Worm (Caenorhabditis elegans) whole organism, L1 larva: ENCODE results near the gene pat-2.

ENCODE experiments used
- C16A3.4 ChIP-seq: fragments of 150-350 bp; optimal IDR thresholded peaks from 2 replicates; lab custom pipeline; 2014; ENCODE audit warnings: missing biosample characterization, missing genetic modification characterization
- C34B4.2 ChIP-seq: sonication (generic microtip); optimal IDR thresholded peaks from 2 replicates; lab custom pipeline; 2017; ENCODE audit warnings: mild to moderate bottlenecking, missing genetic modification characterization, missing compliant biosample characterization
- F16B12.6 ChIP-seq: fragments of 150-350 bp; optimal IDR thresholded peaks from 2 replicates; lab custom pipeline; 2014; ENCODE audit warnings: missing biosample characterization, missing genetic modification characterization
- Y116A8C.19 ChIP-seq: sonication (generic microtip); optimal IDR thresholded peaks from 2 replicates; lab custom pipeline; 2016; ENCODE audit warnings: missing compliant biosample characterization, missing genetic modification characterization, borderline replicate concordance
- aha-1 ChIP-seq: fragments of 150-350 bp; optimal IDR thresholded peaks from 2 replicates; lab custom pipeline; 2014; ENCODE audit warnings: missing biosample characterization, missing genetic modification characterization
- alr-1 ChIP-seq: fragments of 200-800 bp; sonication (Bioruptor generic); optimal IDR thresholded peaks from 2 replicates; lab custom pipeline; 2018; ENCODE audit warnings: borderline replicate concordance, mild to moderate bottlenecking, missing genetic modification characterization, missing compliant biosample characterization
- blmp-1 ChIP-seq: fragments of 150-350 bp; optimal IDR thresholded peaks from 2 replicates; lab custom pipeline; 2014; ENCODE audit warnings: missing biosample characterization, missing genetic modification characterization
- ceh-63 ChIP-seq: fragments of 200-800 bp; sonication (Bioruptor generic); optimal IDR thresholded peaks from 2 replicates; lab custom pipeline; 2018; ENCODE audit warnings: mild to moderate bottlenecking, missing genetic modification characterization, missing compliant biosample characterization
- ceh-8 ChIP-seq: fragments of 200-800 bp; sonication (Bioruptor generic); optimal IDR thresholded peaks from 2 replicates; lab custom pipeline; 2018; ENCODE audit warnings: mild to moderate bottlenecking, missing genetic modification characterization, moderate library complexity, missing compliant biosample characterization
- ceh-82 ChIP-seq, 3 experiments: fragments of 150-350 bp in 1 of 3; sonication (generic microtip) in 2 of 3; optimal IDR thresholded peaks; 2 replicates each; lab custom pipeline; 2014 to 2017; ENCODE audit warnings: missing biosample characterization in 3 of 3, missing genetic modification characterization in 3 of 3
- ceh-88 ChIP-seq: fragments of 200-800 bp; sonication (Bioruptor generic); IDR thresholded peaks from 2 replicates; pipeline ENCODE4 v1.3.6; 2022; ENCODE audit warnings: missing genetic modification characterization, missing compliant biosample characterization
- ceh-90 ChIP-seq: sonication (generic microtip); optimal IDR thresholded peaks from 2 replicates; lab custom pipeline; 2016; ENCODE audit warnings: missing genetic modification characterization, missing compliant biosample characterization
- dsc-1 ChIP-seq: sonication (generic microtip); optimal IDR thresholded peaks from 2 replicates; lab custom pipeline; 2016; ENCODE audit warnings: mild to moderate bottlenecking, missing genetic modification characterization, missing compliant biosample characterization
- egl-27 ChIP-seq, 2 experiments: fragments of 150-350 bp in 1 of 2; sonication (generic microtip); optimal IDR thresholded peaks; 3 replicates each; lab custom pipeline; 2017 to 2018; ENCODE audit warnings: missing biosample characterization in 2 of 2, missing genetic modification characterization in 2 of 2, missing genetic modification reagents in 2 of 2
- elt-3 ChIP-seq, 6 experiments: fragments of 150-350 bp in 1 of 6; sonication (generic microtip); optimal IDR thresholded peaks; 2 replicates each; lab custom pipeline; 2017 to 2018; ENCODE audit warnings: missing biosample characterization in 6 of 6, missing genetic modification characterization in 6 of 6, inconsistent platforms in 1 of 6
- fkh-10 ChIP-seq: sonication (generic microtip); optimal IDR thresholded peaks from 2 replicates; lab custom pipeline; 2017; ENCODE audit warnings: missing biosample characterization, missing genetic modification reagents, missing genetic modification characterization
- fkh-8 ChIP-seq: sonication (generic microtip); optimal IDR thresholded peaks from 2 replicates; lab custom pipeline; 2016; ENCODE audit warnings: mild to moderate bottlenecking, missing genetic modification characterization, missing compliant biosample characterization
- fos-1 ChIP-seq: fragments of 150-350 bp; optimal IDR thresholded peaks from 2 replicates; lab custom pipeline; 2014; ENCODE audit warnings: missing biosample characterization, missing genetic modification characterization
- grh-1 ChIP-seq: fragments of 200-800 bp; sonication (Bioruptor generic); IDR thresholded peaks from 2 replicates; pipeline ENCODE4 v1.3.6; 2022; ENCODE audit warnings: missing genetic modification reagents, missing genetic modification characterization, missing compliant biosample characterization
- hlh-17 ChIP-seq: fragments of 200-800 bp; sonication (Bioruptor generic); optimal IDR thresholded peaks from 2 replicates; lab custom pipeline; 2018; ENCODE audit warnings: missing genetic modification characterization, mild to moderate bottlenecking, missing compliant biosample characterization, moderate library complexity, borderline replicate concordance
- irx-1 ChIP-seq: sonication (generic microtip); optimal IDR thresholded peaks from 2 replicates; lab custom pipeline; 2016; ENCODE audit warnings: missing genetic modification characterization, missing compliant biosample characterization
- isw-1 ChIP-seq: fragments of 200-800 bp; sonication (Bioruptor generic); IDR thresholded peaks from 2 replicates; pipeline ENCODE4 v1.3.6; 2022; ENCODE audit warnings: missing genetic modification characterization, missing compliant biosample characterization
- jun-1 ChIP-seq: fragments of 150-350 bp; optimal IDR thresholded peaks from 2 replicates; lab custom pipeline; 2014; ENCODE audit warnings: missing biosample characterization, missing genetic modification reagents, missing genetic modification characterization
- lin-13 ChIP-seq: fragments of 150-350 bp; optimal IDR thresholded peaks from 2 replicates; lab custom pipeline; 2014; ENCODE audit warnings: missing biosample characterization, missing genetic modification reagents, missing genetic modification characterization
- lin-15B ChIP-seq: fragments of 150-350 bp; sonication (generic microtip); optimal IDR thresholded peaks from 3 replicates; lab custom pipeline; 2014; ENCODE audit warnings: missing biosample characterization, missing genetic modification characterization
- lin-35 ChIP-seq, 2 experiments: fragments of 150-350 bp; optimal IDR thresholded peaks; 2 replicates each; lab custom pipeline; 2014; ENCODE audit warnings: missing biosample characterization in 2 of 2, missing genetic modification characterization in 2 of 2, missing genetic modification reagents in 2 of 2
- lir-3 ChIP-seq: sonication (generic microtip); optimal IDR thresholded peaks from 2 replicates; lab custom pipeline; 2016; ENCODE audit warnings: mild to moderate bottlenecking, missing genetic modification characterization, moderate library complexity, missing compliant biosample characterization; ENCODE audit not compliant: poor library complexity
- lsy-2 ChIP-seq, 2 experiments: fragments of 150-350 bp; optimal IDR thresholded peaks; 2 replicates each; lab custom pipeline; 2014; ENCODE audit warnings: missing biosample characterization in 2 of 2, missing genetic modification characterization in 2 of 2
- mab-9 ChIP-seq: fragments of 200-800 bp; sonication (Bioruptor generic); IDR thresholded peaks from 2 replicates; pipeline ENCODE4 v1.3.6; 2022; ENCODE audit warnings: missing genetic modification reagents, missing genetic modification characterization, missing compliant biosample characterization
- mdl-1 ChIP-seq, 2 experiments: fragments of 150-350 bp; optimal IDR thresholded peaks; 2 replicates each; lab custom pipeline; 2014 to 2017; ENCODE audit warnings: missing biosample characterization in 2 of 2, missing genetic modification characterization in 2 of 2, inconsistent platforms in 1 of 2
- nhr-20 ChIP-seq: sonication (generic microtip); optimal IDR thresholded peaks from 2 replicates; lab custom pipeline; 2016; ENCODE audit warnings: mild to moderate bottlenecking, missing genetic modification characterization, missing compliant biosample characterization
- nhr-28 ChIP-seq: fragments of 150-350 bp; optimal IDR thresholded peaks from 2 replicates; lab custom pipeline; 2014; ENCODE audit warnings: missing biosample characterization, missing genetic modification characterization
- nhr-47 ChIP-seq: sonication (generic microtip); optimal IDR thresholded peaks from 2 replicates; lab custom pipeline; 2016; ENCODE audit warnings: mild to moderate bottlenecking, missing genetic modification characterization, moderate library complexity, missing compliant biosample characterization
- nhr-71 ChIP-seq: sonication (generic microtip); optimal IDR thresholded peaks from 2 replicates; lab custom pipeline; 2016; ENCODE audit warnings: mild to moderate bottlenecking, missing genetic modification characterization, moderate library complexity, missing compliant biosample characterization
- nhr-76 ChIP-seq: sonication (generic microtip); optimal IDR thresholded peaks from 2 replicates; lab custom pipeline; 2017; ENCODE audit warnings: missing biosample characterization, missing genetic modification characterization
- nhr-84 ChIP-seq: sonication (generic microtip); optimal IDR thresholded peaks from 2 replicates; lab custom pipeline; 2017; ENCODE audit warnings: missing biosample characterization, missing genetic modification characterization
- nhr-90 ChIP-seq: sonication (generic microtip); optimal IDR thresholded peaks from 2 replicates; lab custom pipeline; 2016; ENCODE audit warnings: mild to moderate bottlenecking, missing genetic modification characterization, missing compliant biosample characterization; ENCODE audit not compliant: poor library complexity
- pqm-1 ChIP-seq: sonication (generic microtip); optimal IDR thresholded peaks from 3 replicates; lab custom pipeline; 2017; ENCODE audit warnings: missing biosample characterization, missing genetic modification characterization
- skn-1 ChIP-seq: fragments of 150-350 bp; optimal IDR thresholded peaks from 2 replicates; lab custom pipeline; 2014; ENCODE audit warnings: missing biosample characterization, missing genetic modification characterization
- snpc-4 ChIP-seq: fragments of 150-350 bp; optimal IDR thresholded peaks from 2 replicates; lab custom pipeline; 2014; ENCODE audit warnings: missing biosample characterization, missing genetic modification characterization
- snu-23 ChIP-seq: sonication (generic microtip); optimal IDR thresholded peaks from 2 replicates; lab custom pipeline; 2016; ENCODE audit warnings: missing genetic modification characterization, missing compliant biosample characterization
- sptf-1 ChIP-seq: fragments of 150-350 bp; optimal IDR thresholded peaks from 2 replicates; lab custom pipeline; 2014; ENCODE audit warnings: missing biosample characterization, missing genetic modification characterization
- swsn-7 ChIP-seq: sonication (generic microtip); optimal IDR thresholded peaks from 2 replicates; lab custom pipeline; 2016; ENCODE audit warnings: missing genetic modification characterization, missing compliant biosample characterization
- tlp-1 ChIP-seq: fragments of 150-350 bp; optimal IDR thresholded peaks from 2 replicates; lab custom pipeline; 2014; ENCODE audit warnings: missing biosample characterization, missing genetic modification characterization
- unc-30 ChIP-seq: sonication (generic microtip); optimal IDR thresholded peaks from 2 replicates; lab custom pipeline; 2017; ENCODE audit warnings: missing biosample characterization, missing genetic modification characterization
- unc-62 ChIP-seq: fragments of 150-350 bp; optimal IDR thresholded peaks from 2 replicates; lab custom pipeline; 2014; ENCODE audit warnings: missing biosample characterization, missing genetic modification reagents, missing genetic modification characterization
- unc-98 ChIP-seq: fragments of 200-800 bp; sonication (Bioruptor generic); IDR thresholded peaks from 2 replicates; pipeline ENCODE4 v1.3.6; 2022; ENCODE audit warnings: missing genetic modification characterization, missing compliant biosample characterization
- xbp-1 ChIP-seq: sonication (generic microtip); optimal IDR thresholded peaks from 2 replicates; lab custom pipeline; 2016; ENCODE audit warnings: missing genetic modification characterization, missing compliant biosample characterization
- ztf-11 ChIP-seq, 2 experiments: sonication (generic microtip); optimal IDR thresholded peaks; 2 replicates each; lab custom pipeline; 2016 to 2017; ENCODE audit warnings: missing genetic modification characterization in 2 of 2, missing biosample characterization in 1 of 2, missing compliant biosample characterization in 1 of 2
- ztf-4 ChIP-seq: fragments of 150-350 bp; optimal IDR thresholded peaks from 2 replicates; lab custom pipeline; 2014; ENCODE audit warnings: missing biosample characterization, missing genetic modification characterization

pat-2 gene

DNA sequence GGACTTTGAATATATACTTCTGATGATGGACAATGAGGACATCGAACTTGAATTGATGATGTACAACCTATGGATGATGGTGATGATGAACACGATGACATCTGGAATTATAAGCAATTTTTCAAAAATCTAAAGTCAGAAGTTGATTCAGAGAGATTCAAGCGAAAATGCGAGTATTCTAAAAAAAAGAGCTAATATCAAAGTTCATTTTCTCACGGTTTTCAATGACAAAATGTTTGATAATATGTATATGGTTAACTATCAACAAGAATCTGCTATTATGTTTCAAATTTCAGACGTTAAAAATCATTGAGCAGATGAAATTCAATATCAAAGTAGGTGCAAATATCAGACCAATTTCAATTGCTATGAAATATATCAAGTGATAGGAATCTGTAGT lies 38.8 kb upstream of the pat-2 start, which contains the start of gene K02D10.4:
Gene K02D10.4, minus strand, starts transcription at position 101 of the 400 bp plus-strand sequence.
- TF ChIP-seq lir-3 (tag; lab: Kevin White, UChicago) (no peak), xbp-1 (tag; lab: Kevin White, UChicago) (no peak), nhr-20 (tag; lab: Kevin White, UChicago) (no peak), mab-9 (no peak), fkh-10 (GFP tag; lab: Kevin White, UChicago) (no peak), snu-23 (GFP tag; lab: Kevin White, UChicago) (no peak), fos-1 (tag; lab: Kevin White, UChicago) (no peak), jun-1 (tag; lab: Kevin White, UChicago) (no peak), unc-98 (GFP tag; lab: Robert Waterston, UW) (no peak), nhr-84 (tag; lab: Kevin White, UChicago) (no peak)

DNA sequence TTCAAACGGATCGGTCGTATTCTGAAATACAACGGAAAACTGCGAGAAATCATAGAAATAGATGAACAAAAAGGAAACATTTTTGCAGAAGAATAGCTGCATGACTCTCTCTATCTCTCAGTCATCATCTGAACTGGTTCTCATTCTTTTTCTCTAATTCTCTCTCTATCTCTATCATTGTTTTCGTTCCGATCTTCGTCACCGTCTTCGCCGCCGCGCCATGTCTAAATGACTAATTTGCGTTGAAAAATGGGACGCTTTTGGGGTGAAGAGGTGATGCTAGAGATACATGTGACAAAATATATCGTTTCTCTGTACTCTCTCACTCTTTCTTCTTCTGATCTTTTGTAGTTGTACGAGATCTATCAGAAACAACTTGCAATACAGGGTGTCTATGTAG lies 38.2 kb upstream of the pat-2 start:
- peak in 1 of 2 experiments; percentile 55 for TF ChIP-seq lsy-2 (tag; optimal IDR thresholded peaks at IDR 0.05; lab: Kevin White, UChicago)
- peak; percentile 37 to 61 for TF ChIP-seq lin-35 (GFP tag; optimal IDR thresholded peaks at IDR 0.05; lab: Kevin White, UChicago)
- TF ChIP-seq lin-13 = no peak
- TF ChIP-seq fkh-8 (tag; lab: Kevin White, UChicago) = no peak
- TF ChIP-seq snpc-4 (tag; lab: Kevin White, UChicago) = no peak
- TF ChIP-seq ceh-90 = no peak
- no peak for TF ChIP-seq dsc-1 (tag; lab: Kevin White, UChicago)
- no peak for TF ChIP-seq unc-30 (tag; lab: Kevin White, UChicago)
- no peak for TF ChIP-seq lin-15B (tag; lab: Kevin White, UChicago)
- TF ChIP-seq ztf-4 (tag; lab: Kevin White, UChicago) = peak; percentile 15
- TF ChIP-seq F16B12.6 (tag; lab: Kevin White, UChicago) = no peak
- no peak for TF ChIP-seq egl-27 (tag; optimal IDR thresholded peaks at IDR 0.05; lab: Kevin White, UChicago)
- TF ChIP-seq unc-98 (GFP tag; lab: Robert Waterston, UW) = no peak
- TF ChIP-seq skn-1 (tag; lab: Kevin White, UChicago) = peak; percentile 21
- TF ChIP-seq isw-1 (GFP tag; lab: Robert Waterston, UW) = no peak
- no peak for TF ChIP-seq nhr-84 (tag; lab: Kevin White, UChicago)
- TF ChIP-seq mdl-1 (tag; optimal IDR thresholded peaks at IDR 0.05; lab: Kevin White, UChicago) = peak in 1 of 2 experiments; percentile 84
- no peak for TF ChIP-seq ztf-11 (tag; optimal IDR thresholded peaks at IDR 0.05; lab: Kevin White, UChicago)
- TF ChIP-seq nhr-28 (tag; lab: Kevin White, UChicago) = no peak
- peak in 2 of 6 experiments; percentile 76 to 89 for TF ChIP-seq elt-3 (tag; optimal IDR thresholded peaks at IDR 0.05; lab: Kevin White, UChicago)
- TF ChIP-seq nhr-90 (tag; lab: Kevin White, UChicago) = peak; percentile 55
- TF ChIP-seq irx-1 (tag; lab: Kevin White, UChicago) = no peak
- peak; percentile 53 for TF ChIP-seq jun-1 (tag; lab: Kevin White, UChicago)
- no peak for TF ChIP-seq aha-1 (tag; lab: Kevin White, UChicago)
- TF ChIP-seq Y116A8C.19 (tag; lab: Kevin White, UChicago) = no peak
- TF ChIP-seq sptf-1 (tag; lab: Kevin White, UChicago) = no peak
- TF ChIP-seq swsn-7 (tag; lab: Kevin White, UChicago) = no peak
- TF ChIP-seq nhr-76 = no peak
- peak; percentile 87 for TF ChIP-seq grh-1
- no peak for TF ChIP-seq fkh-10 (GFP tag; lab: Kevin White, UChicago)
- no peak for TF ChIP-seq C34B4.2 (tag; lab: Kevin White, UChicago)
- no peak for TF ChIP-seq ceh-88 (GFP tag; lab: Robert Waterston, UW)
- TF ChIP-seq unc-62 = no peak
- TF ChIP-seq nhr-47 (tag; lab: Kevin White, UChicago) = peak; percentile 11
- peak; percentile 81 for TF ChIP-seq blmp-1 (tag; lab: Kevin White, UChicago)
- TF ChIP-seq tlp-1 (tag; lab: Kevin White, UChicago) = no peak
- no peak for TF ChIP-seq alr-1 (tag; lab: Kevin White, UChicago)
- TF ChIP-seq ceh-82 (tag; optimal IDR thresholded peaks at IDR 0.05; lab: Kevin White, UChicago) = peak in 1 of 3 experiments; percentile 20
- peak; percentile 81 for TF ChIP-seq nhr-71 (tag; lab: Kevin White, UChicago)
- no peak for TF ChIP-seq ceh-8 (GFP tag; lab: Kevin White, UChicago)
- TF ChIP-seq C16A3.4 (tag; lab: Kevin White, UChicago) = peak; percentile 18
- no peak for TF ChIP-seq ceh-63 (GFP tag; lab: Kevin White, UChicago)
- no peak for TF ChIP-seq hlh-17
- TF ChIP-seq snu-23 (GFP tag; lab: Kevin White, UChicago) = peak; percentile 79
- TF ChIP-seq pqm-1 = no peak
